Fruit fly (Drosophila melanogaster): ENCODE results near the gene CG7886.

CG7886 gene

dm6 chr3R:14652301-14652880 is 10.0 kb upstream of the CG7886 start:
- TF ChIP-seq psq (optimal IDR thresholded peaks at IDR 0.05): no peak
- TF ChIP-seq Sin3A (optimal IDR thresholded peaks at IDR 0.05): no peak
- TF ChIP-seq insv (optimal IDR thresholded peaks at IDR 0.05): no peak
- no peak for TF ChIP-seq Myc (optimal IDR thresholded peaks at IDR 0.05)
- TF ChIP-seq ttk (optimal IDR thresholded peaks at IDR 0.05): no peak
- TF ChIP-seq h (optimal IDR thresholded peaks at IDR 0.05): no peak

DNA sequence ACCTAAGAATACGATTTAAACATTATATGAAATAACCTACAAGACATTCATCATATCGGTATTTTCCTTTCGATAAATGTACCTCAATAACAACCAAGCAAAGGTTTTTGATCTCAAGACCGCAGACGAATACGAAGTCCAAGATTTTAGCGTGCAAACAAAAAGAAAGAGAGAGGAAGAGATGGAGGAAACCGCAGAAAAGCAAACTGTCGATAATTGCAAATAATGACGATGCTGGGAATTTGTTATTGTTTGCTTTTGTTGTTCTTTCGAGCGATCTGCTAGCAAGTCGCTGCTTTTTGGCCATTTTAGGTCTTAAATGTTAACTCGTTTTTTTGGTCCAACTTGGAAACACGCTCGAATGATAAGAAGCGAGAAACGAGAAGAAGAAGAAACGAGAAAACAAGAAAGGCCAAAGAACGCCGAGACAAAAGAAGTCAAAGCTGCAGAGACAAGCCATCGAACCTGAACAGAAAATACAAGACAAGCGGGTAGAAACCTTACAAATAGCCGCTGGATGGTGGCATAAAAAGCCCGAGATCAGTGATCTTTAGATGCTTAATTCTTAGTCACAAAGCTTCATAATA is 8.8 kb upstream of the CG7886 start:
- no peak for TF ChIP-seq Myc (optimal IDR thresholded peaks at IDR 0.05)
- TF ChIP-seq ttk (optimal IDR thresholded peaks at IDR 0.05): no peak
- TF ChIP-seq insv (optimal IDR thresholded peaks at IDR 0.05): no peak
- TF ChIP-seq Sin3A (optimal IDR thresholded peaks at IDR 0.05): no peak
- TF ChIP-seq h (optimal IDR thresholded peaks at IDR 0.05): no peak
- TF ChIP-seq psq (optimal IDR thresholded peaks at IDR 0.05): no peak

dm6 chr3R:14650367-14650766 is 8.0 kb upstream of the CG7886 start:
- TF ChIP-seq insv (optimal IDR thresholded peaks at IDR 0.05) (no peak), h (optimal IDR thresholded peaks at IDR 0.05) (no peak), Sin3A (optimal IDR thresholded peaks at IDR 0.05) (no peak)

DNA sequence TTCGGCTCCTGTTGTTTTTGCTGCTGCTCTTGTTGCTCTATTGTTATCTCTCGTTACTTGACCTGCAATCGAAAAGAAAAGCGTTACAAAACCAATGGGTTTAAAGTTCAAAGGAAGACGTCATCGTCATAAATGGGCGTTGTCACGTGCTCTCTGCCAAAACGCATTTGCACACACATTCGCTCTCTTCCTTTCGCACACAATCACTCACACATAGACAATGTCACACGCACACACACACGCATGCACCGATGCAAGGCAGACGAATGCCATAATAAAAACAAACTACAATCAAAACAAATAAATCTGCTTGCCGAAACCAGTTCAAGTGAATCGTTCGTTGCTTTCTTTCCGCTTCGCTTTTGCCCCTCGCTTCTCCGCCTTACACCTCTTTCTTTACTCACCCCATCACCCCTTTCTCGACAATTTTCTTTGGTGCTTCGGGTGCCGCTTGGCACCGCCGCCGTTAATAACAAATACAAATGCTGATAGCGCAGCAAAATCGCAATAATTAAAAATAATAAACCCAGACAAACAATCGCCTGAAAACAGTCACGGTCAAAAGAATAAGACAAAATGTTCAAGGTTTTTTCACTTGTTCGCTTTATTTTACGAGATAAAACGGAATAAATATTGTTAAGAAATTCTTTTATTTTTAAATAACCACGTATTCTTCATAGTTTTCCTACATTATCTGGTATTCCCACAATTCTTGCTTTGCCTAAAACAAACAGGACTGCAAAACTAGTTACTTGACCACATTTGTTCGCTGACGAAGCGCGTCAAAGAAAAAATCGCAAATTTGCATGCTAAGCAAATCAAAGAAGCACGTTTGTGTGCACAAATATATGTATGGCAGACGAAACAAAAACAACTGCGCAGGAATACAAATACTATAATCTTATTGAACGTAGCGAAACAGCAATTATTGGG is 7.2 kb upstream of the CG7886 start:
- no peak for TF ChIP-seq Sin3A (optimal IDR thresholded peaks at IDR 0.05)

DNA sequence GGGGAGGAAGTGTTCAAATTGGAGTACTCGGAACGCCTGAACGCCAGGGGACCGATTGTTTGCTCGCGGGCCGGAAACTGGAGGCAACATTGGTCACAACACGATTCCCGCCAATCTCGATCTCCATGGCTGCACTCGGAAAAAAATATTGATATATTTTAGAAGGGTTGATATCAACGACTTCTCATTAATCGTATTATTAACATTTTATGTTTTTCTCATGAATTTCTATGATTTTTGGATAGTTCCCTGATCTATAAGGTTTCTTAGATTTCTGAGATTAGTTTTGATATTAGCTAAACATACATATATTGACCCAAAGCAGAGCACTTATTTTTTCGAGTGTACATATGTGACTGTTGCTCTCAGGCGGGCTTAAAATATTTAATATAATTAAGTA is 10.5 kb downstream of the CG7886 start:
- no peak for TF ChIP-seq ttk (optimal IDR thresholded peaks at IDR 0.05)
- TF ChIP-seq Myc (optimal IDR thresholded peaks at IDR 0.05): no peak
- TF ChIP-seq Sin3A (optimal IDR thresholded peaks at IDR 0.05): no peak
- no peak for TF ChIP-seq insv (optimal IDR thresholded peaks at IDR 0.05)
- no peak for TF ChIP-seq psq (optimal IDR thresholded peaks at IDR 0.05)
- TF ChIP-seq h (optimal IDR thresholded peaks at IDR 0.05): no peak

dm6 chr3R:14630119-14630623 is 12.2 kb downstream of the CG7886 start, which contains the start of gene Cad88C:
Gene Cad88C (plus strand): TSS chr3R:14630478.
- TF ChIP-seq Sin3A (optimal IDR thresholded peaks at IDR 0.05) (no peak), psq (optimal IDR thresholded peaks at IDR 0.05) (no peak), insv (optimal IDR thresholded peaks at IDR 0.05) (no peak), ttk (optimal IDR thresholded peaks at IDR 0.05) (no peak), h (optimal IDR thresholded peaks at IDR 0.05) (no peak), Myc (optimal IDR thresholded peaks at IDR 0.05) (no peak)

- no peak for TF ChIP-seq insv (optimal IDR thresholded peaks at IDR 0.05)
- TF ChIP-seq psq (optimal IDR thresholded peaks at IDR 0.05): no peak
- TF ChIP-seq ttk (optimal IDR thresholded peaks at IDR 0.05): no peak
- no peak for TF ChIP-seq h (optimal IDR thresholded peaks at IDR 0.05)
- no peak for TF ChIP-seq Sin3A (optimal IDR thresholded peaks at IDR 0.05)
- TF ChIP-seq Myc (optimal IDR thresholded peaks at IDR 0.05): no peak
These were observed 15.6 kb downstream of the CG7886 start for dm6 chr3R:14626781-14627180.

DNA sequence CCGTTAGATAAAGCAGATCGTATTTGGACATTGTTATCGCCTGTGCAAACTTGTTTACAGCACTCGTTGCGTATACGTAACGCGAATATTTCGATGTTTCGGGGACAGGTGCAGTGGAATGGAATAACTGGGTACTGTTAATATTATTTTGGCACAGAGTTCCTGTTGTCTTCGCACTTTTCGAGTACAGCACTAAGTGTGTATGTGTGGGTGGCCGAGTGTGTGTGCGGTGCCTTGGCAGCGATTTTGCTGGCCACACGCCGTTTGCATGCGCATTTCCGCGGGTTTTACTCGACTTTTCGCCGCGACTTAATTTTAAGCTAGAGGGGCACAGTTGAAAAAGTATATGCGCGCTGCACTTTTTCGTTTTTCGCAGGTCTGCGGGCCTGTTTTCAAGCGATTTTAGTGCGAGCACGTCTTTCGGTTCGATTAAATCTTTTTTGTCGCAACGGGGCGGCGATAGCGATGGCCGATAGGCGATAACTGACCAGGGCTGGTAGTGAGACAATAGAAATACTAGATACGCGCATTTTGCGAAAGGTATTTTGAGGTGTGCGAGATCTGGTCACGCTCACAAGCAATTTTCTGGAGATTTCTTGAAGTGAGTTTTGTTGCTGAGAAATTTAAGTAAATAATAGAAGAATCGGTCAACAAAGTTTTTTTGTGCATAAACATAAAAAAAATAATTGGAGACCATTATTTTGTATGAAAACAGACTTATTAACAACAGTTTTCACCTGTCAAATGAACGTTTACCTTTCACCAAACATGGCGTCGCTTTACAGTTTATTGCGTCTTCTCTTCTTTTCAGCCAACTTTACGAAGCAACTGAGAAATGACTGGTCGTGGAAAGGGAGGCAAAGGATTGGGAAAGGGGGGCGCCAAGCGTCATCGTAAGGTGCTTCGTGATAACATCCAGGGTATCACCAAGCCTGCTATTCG is 16.9 kb downstream of the CG7886 start, which contains the start of the genes put and His4r:
Gene put (minus strand): TSS at position 489 of the 942 bp plus-strand sequence.
Gene His4r (plus strand): TSS at position 541 of the 942 bp plus-strand sequence.
- TF ChIP-seq Myc (optimal IDR thresholded peaks at IDR 0.05) (no peak), h (optimal IDR thresholded peaks at IDR 0.05) (no peak), ttk (optimal IDR thresholded peaks at IDR 0.05) (no peak), Sin3A (optimal IDR thresholded peaks at IDR 0.05) (no peak), insv (optimal IDR thresholded peaks at IDR 0.05) (no peak), psq (optimal IDR thresholded peaks at IDR 0.05) (no peak)

DNA sequence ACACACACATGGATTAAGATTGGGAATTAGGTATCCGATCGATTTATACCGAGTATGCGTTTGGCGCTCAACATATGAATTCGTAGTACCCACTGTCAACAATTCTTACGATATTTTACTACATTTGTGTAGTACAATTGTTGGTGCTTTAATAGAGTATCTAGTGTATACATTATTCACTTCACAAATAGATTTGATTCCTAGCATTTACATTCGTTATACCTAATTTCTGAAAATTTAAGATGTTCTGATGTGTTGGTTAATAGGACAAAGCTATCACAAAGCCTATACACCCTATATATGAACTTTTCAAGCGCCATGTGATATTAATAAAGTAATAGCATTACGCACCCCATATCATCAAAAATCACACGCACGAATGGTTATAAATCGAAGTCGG is 17.7 kb downstream of the CG7886 start:
- TF ChIP-seq ttk (optimal IDR thresholded peaks at IDR 0.05) (no peak), psq (optimal IDR thresholded peaks at IDR 0.05) (no peak), Sin3A (optimal IDR thresholded peaks at IDR 0.05) (no peak), Myc (optimal IDR thresholded peaks at IDR 0.05) (no peak), insv (optimal IDR thresholded peaks at IDR 0.05) (no peak), h (optimal IDR thresholded peaks at IDR 0.05) (no peak)

- TF ChIP-seq ttk (optimal IDR thresholded peaks at IDR 0.05) (no peak), Myc (optimal IDR thresholded peaks at IDR 0.05) (no peak), psq (optimal IDR thresholded peaks at IDR 0.05) (no peak), insv (optimal IDR thresholded peaks at IDR 0.05) (no peak), Sin3A (optimal IDR thresholded peaks at IDR 0.05) (no peak), h (optimal IDR thresholded peaks at IDR 0.05) (no peak)
These were observed 18.2 kb downstream of the CG7886 start for dm6 chr3R:14624088-14624619.

dm6 chr3R:14622571-14622970 is 19.8 kb downstream of the CG7886 start:
- TF ChIP-seq Sin3A (optimal IDR thresholded peaks at IDR 0.05): no peak
- TF ChIP-seq ttk (optimal IDR thresholded peaks at IDR 0.05): no peak
- TF ChIP-seq insv (optimal IDR thresholded peaks at IDR 0.05): no peak
- no peak for TF ChIP-seq h (optimal IDR thresholded peaks at IDR 0.05)
- no peak for TF ChIP-seq Myc (optimal IDR thresholded peaks at IDR 0.05)
- TF ChIP-seq psq (optimal IDR thresholded peaks at IDR 0.05): no peak
